Worm (Caenorhabditis elegans) whole organism, late embryonic: Measurements from ENCODE around the gene clec-231.

Source experiments
- C38D4.7 ChIP-seq: fragments of 200-800 bp; sonication (Bioruptor generic); optimal IDR thresholded peaks from 2 replicates; lab custom pipeline; 2018; ENCODE audit warnings: mild to moderate bottlenecking, missing genetic modification characterization, moderate library complexity, missing compliant biosample characterization
- ceh-6 ChIP-seq: fragments of 200-800 bp; sonication (Bioruptor generic); optimal IDR thresholded peaks from 2 replicates; lab custom pipeline; 2018; ENCODE audit warnings: mild to moderate bottlenecking, missing genetic modification characterization, missing compliant biosample characterization
- dmd-4 ChIP-seq: sonication (generic microtip); optimal IDR thresholded peaks from 2 replicates; lab custom pipeline; 2016; ENCODE audit warnings: borderline replicate concordance, missing genetic modification characterization, missing compliant biosample characterization
- dve-1 ChIP-seq: sonication (generic microtip); optimal IDR thresholded peaks from 2 replicates; lab custom pipeline; 2017; ENCODE audit warnings: antibody characterized with exemption, mild to moderate bottlenecking, missing genetic modification characterization, missing compliant biosample characterization
- ets-4 ChIP-seq: sonication (generic microtip); optimal IDR thresholded peaks from 2 replicates; lab custom pipeline; 2016; ENCODE audit warnings: missing genetic modification characterization, missing compliant biosample characterization
- fkh-6 ChIP-seq: sonication (generic microtip); optimal IDR thresholded peaks from 2 replicates; lab custom pipeline; 2016; ENCODE audit warnings: missing genetic modification characterization, missing compliant biosample characterization
- nhr-11 ChIP-seq: fragments of 150-350 bp; optimal IDR thresholded peaks from 2 replicates; lab custom pipeline; 2014; ENCODE audit warnings: missing biosample characterization, missing genetic modification characterization
- pros-1 ChIP-seq: fragments of 150-350 bp; optimal IDR thresholded peaks from 2 replicates; lab custom pipeline; 2014; ENCODE audit warnings: missing biosample characterization, missing genetic modification reagents, missing genetic modification characterization
- sox-4 ChIP-seq: sonication (generic microtip); optimal IDR thresholded peaks from 2 replicates; lab custom pipeline; 2017; ENCODE audit warnings: mild to moderate bottlenecking, missing genetic modification characterization, inconsistent platforms, missing compliant biosample characterization
- tbx-7 ChIP-seq: sonication (generic microtip); optimal IDR thresholded peaks from 2 replicates; lab custom pipeline; 2016; ENCODE audit warnings: missing genotype, missing genetic modification characterization, missing compliant biosample characterization
- unc-55 ChIP-seq: sonication (generic microtip); optimal IDR thresholded peaks from 2 replicates; lab custom pipeline; 2017; ENCODE audit warnings: missing biosample characterization, missing genetic modification reagents, missing genetic modification characterization
- ztf-16 ChIP-seq: sonication (generic microtip); optimal IDR thresholded peaks from 2 replicates; lab custom pipeline; 2017; ENCODE audit warnings: missing genetic modification characterization, missing compliant biosample characterization

- no peak for TF ChIP-seq sox-4 (tag; lab: Kevin White, UChicago)
- no peak for TF ChIP-seq nhr-11 (tag; lab: Kevin White, UChicago)
- no peak for TF ChIP-seq ztf-16
- no peak for TF ChIP-seq ceh-6 (GFP tag; lab: Kevin White, UChicago)
- TF ChIP-seq fkh-6 (tag; lab: Kevin White, UChicago) = no peak
- no peak for TF ChIP-seq unc-55
- TF ChIP-seq dmd-4 (tag; lab: Kevin White, UChicago) = no peak
- no peak for TF ChIP-seq pros-1 (tag; lab: Kevin White, UChicago)
- no peak for TF ChIP-seq C38D4.7
- TF ChIP-seq dve-1 (tag; lab: Kevin White, UChicago) = no peak
- TF ChIP-seq ets-4 = no peak
- TF ChIP-seq tbx-7 (tag; lab: Kevin White, UChicago) = no peak
Measured at ce11 chrV:15315827-15316527, 34.5 kb downstream of the clec-231 start, which contains the start of the genes srt-22 and nhr-246.
